Fruit fly (Drosophila melanogaster) whole organism, embryonic: ENCODE measurements around the gene QC.
A peak's percentile ranks its signal among the peaks of the same experiment; 100 is the strongest.

ENCODE experiments used
- ATbp ChIP-seq: fragments of 200-800 bp; sonication (Bioruptor generic); optimal IDR thresholded peaks from 2 replicates; lab custom pipeline; 2017; ENCODE audit warnings: missing biosample characterization, mild to moderate bottlenecking, missing genetic modification characterization, missing genetic modification reagents
- Aef1 ChIP-seq: fragments of 200-800 bp; sonication (Bioruptor generic); IDR thresholded peaks from 3 replicates; pipeline ENCODE4 v1.3.6; 2022; ENCODE audit warnings: missing biosample characterization, missing genetic modification characterization
- BtbVII ChIP-seq: fragments of 200-800 bp; sonication (Bioruptor generic); optimal IDR thresholded peaks from 3 replicates; lab custom pipeline; 2017; ENCODE audit warnings: missing biosample characterization, mild to moderate bottlenecking, missing genetic modification characterization
- C15 ChIP-seq: fragments of 200-800 bp; sonication (Bioruptor generic); IDR thresholded peaks from 3 replicates; pipeline ENCODE4 v1.3.6; 2022; ENCODE audit warnings: missing biosample characterization, missing genetic modification characterization
- CG11695 ChIP-seq: fragments of 200-800 bp; sonication (Bioruptor generic); IDR thresholded peaks from 3 replicates; pipeline ENCODE4 v1.3.6; 2022; ENCODE audit warnings: missing biosample characterization, missing genetic modification characterization
- CG13123 ChIP-seq: fragments of 200-800 bp; sonication (Bioruptor generic); optimal IDR thresholded peaks from 2 replicates; lab custom pipeline; 2016; ENCODE audit warnings: missing biosample characterization, missing genetic modification characterization
- CG14667 ChIP-seq: fragments of 200-800 bp; sonication (Bioruptor generic); IDR thresholded peaks from 2 replicates; pipeline ENCODE4 v1.3.6; 2022; ENCODE audit warnings: missing biosample characterization, missing genetic modification characterization
- CG1529 ChIP-seq: fragments of 200-800 bp; sonication (Bioruptor generic); optimal IDR thresholded peaks from 3 replicates; lab custom pipeline; 2018; ENCODE audit warnings: missing biosample characterization, missing genetic modification characterization
- CG16815 ChIP-seq: fragments of 200-800 bp; sonication (Bioruptor generic); optimal IDR thresholded peaks from 3 replicates; lab custom pipeline; 2017; ENCODE audit warnings: missing biosample characterization, mild to moderate bottlenecking, missing genetic modification characterization
- CG18011 ChIP-seq: fragments of 200-800 bp; sonication (Bioruptor generic); optimal IDR thresholded peaks from 2 replicates; lab custom pipeline; 2017; ENCODE audit warnings: missing biosample characterization, missing genetic modification characterization, mild to moderate bottlenecking, moderate library complexity, missing genotype
- CG2116 ChIP-seq: fragments of 200-800 bp; sonication (Bioruptor generic); optimal IDR thresholded peaks from 3 replicates; lab custom pipeline; 2018; ENCODE audit warnings: missing biosample characterization, mild to moderate bottlenecking, missing genetic modification characterization
- CG2678 ChIP-seq: fragments of 200-800 bp; sonication (Bioruptor generic); optimal IDR thresholded peaks from 3 replicates; lab custom pipeline; 2019; ENCODE audit warnings: missing biosample characterization, mild to moderate bottlenecking, missing genetic modification characterization, moderate library complexity
- CG4730 ChIP-seq: fragments of 200-800 bp; sonication (Bioruptor generic); IDR thresholded peaks from 2 replicates; pipeline ENCODE4 v1.3.6; 2022; ENCODE audit warnings: missing biosample characterization, missing genetic modification characterization
- CG4820 ChIP-seq: fragments of 200-800 bp; sonication (Bioruptor generic); optimal IDR thresholded peaks from 3 replicates; lab custom pipeline; 2016; ENCODE audit warnings: missing biosample characterization, missing genetic modification characterization
- CG6813 ChIP-seq: fragments of 200-800 bp; sonication (Bioruptor generic); optimal IDR thresholded peaks from 2 replicates; lab custom pipeline; 2017; ENCODE audit warnings: missing biosample characterization, missing genetic modification characterization, mild to moderate bottlenecking, moderate library complexity, missing genetic modification reagents
- CG7271 ChIP-seq: fragments of 200-800 bp; sonication (Bioruptor generic); optimal IDR thresholded peaks from 2 replicates; lab custom pipeline; 2018; ENCODE audit warnings: missing biosample characterization, mild to moderate bottlenecking, missing genetic modification characterization, moderate library complexity
- CG7963 ChIP-seq: fragments of 200-800 bp; sonication (Bioruptor generic); IDR thresholded peaks from 3 replicates; pipeline ENCODE4 v1.3.6; 2022; ENCODE audit warnings: missing biosample characterization, missing genetic modification characterization; ENCODE audit not compliant: partially characterized antibody
- CG8388 ChIP-seq: fragments of 200-800 bp; sonication (Bioruptor generic); optimal IDR thresholded peaks from 2 replicates; lab custom pipeline; 2019; ENCODE audit warnings: missing biosample characterization, mild to moderate bottlenecking, missing genetic modification characterization, moderate library complexity
- CG9932 ChIP-seq: fragments of 200-800 bp; sonication (Bioruptor generic); IDR thresholded peaks from 2 replicates; pipeline ENCODE4 v1.3.6; 2022; ENCODE audit warnings: missing biosample characterization, missing genetic modification characterization
- CTCF ChIP-seq: fragments of 200-800 bp; sonication (Bioruptor generic); optimal IDR thresholded peaks from 2 replicates; lab custom pipeline; 2017; ENCODE audit warnings: missing biosample characterization, mild to moderate bottlenecking, missing genetic modification characterization, moderate library complexity
- CkIIα-i1 ChIP-seq: fragments of 200-800 bp; sonication (Bioruptor generic); IDR thresholded peaks from 2 replicates; pipeline ENCODE4 v1.3.6; 2022; ENCODE audit warnings: missing biosample characterization, missing genetic modification characterization
- D19A ChIP-seq: fragments of 200-800 bp; optimal IDR thresholded peaks from 3 replicates; lab custom pipeline; 2019; ENCODE audit warnings: missing biosample characterization, mild to moderate bottlenecking, missing genetic modification characterization, moderate library complexity
- Dbx ChIP-seq: fragments of 200-800 bp; sonication (Bioruptor generic); IDR thresholded peaks from 3 replicates; pipeline ENCODE4 v1.3.6; 2022; ENCODE audit warnings: missing biosample characterization, missing genetic modification characterization
- Dref ChIP-seq: fragments of 200-800 bp; sonication (Bioruptor generic); IDR thresholded peaks from 2 replicates; pipeline ENCODE4 v1.3.6; 2022; ENCODE audit warnings: missing biosample characterization, missing genetic modification characterization
- Fer1 ChIP-seq: fragments of 200-800 bp; sonication (Bioruptor generic); optimal IDR thresholded peaks from 2 replicates; lab custom pipeline; 2017; ENCODE audit warnings: missing biosample characterization, mild to moderate bottlenecking, missing genetic modification characterization
- Fer2 ChIP-seq: fragments of 200-800 bp; sonication (Bioruptor generic); optimal IDR thresholded peaks from 2 replicates; lab custom pipeline; 2018; ENCODE audit warnings: missing biosample characterization, mild to moderate bottlenecking, missing genetic modification characterization, moderate library complexity
- Gsc ChIP-seq: fragments of 200-800 bp; sonication (Bioruptor generic); IDR thresholded peaks from 2 replicates; pipeline ENCODE4 v1.3.6; 2022; ENCODE audit warnings: missing biosample characterization, missing genetic modification characterization
- H2.0 ChIP-seq: fragments of 200-800 bp; sonication (Bioruptor generic); IDR thresholded peaks from 2 replicates; pipeline ENCODE4 v1.3.6; 2022; ENCODE audit warnings: missing biosample characterization, missing genetic modification characterization
- Hsf ChIP-seq: fragments of 200-800 bp; sonication (Bioruptor generic); optimal IDR thresholded peaks from 3 replicates; lab custom pipeline; 2016; ENCODE audit warnings: missing biosample characterization, missing genetic modification characterization
- PHDP ChIP-seq: fragments of 200-800 bp; sonication (Bioruptor generic); optimal IDR thresholded peaks from 3 replicates; lab custom pipeline; 2018; ENCODE audit warnings: missing biosample characterization, mild to moderate bottlenecking, missing genetic modification characterization, moderate library complexity
- Sox100B ChIP-seq: fragments of 200-800 bp; sonication (Bioruptor generic); optimal IDR thresholded peaks from 3 replicates; lab custom pipeline; 2018; ENCODE audit warnings: missing biosample characterization, mild to moderate bottlenecking, missing genetic modification characterization
- YL-1 ChIP-seq: fragments of 200-800 bp; sonication (Bioruptor generic); optimal IDR thresholded peaks from 3 replicates; lab custom pipeline; 2017; ENCODE audit warnings: missing biosample characterization, mild to moderate bottlenecking, missing genetic modification characterization
- abd-A ChIP-seq: fragments of 200-800 bp; sonication (Bioruptor generic); optimal IDR thresholded peaks from 3 replicates; lab custom pipeline; 2019; ENCODE audit warnings: missing biosample characterization, mild to moderate bottlenecking, missing genetic modification characterization, moderate library complexity
- bcd ChIP-seq: fragments of 200-800 bp; sonication (Bioruptor generic); optimal IDR thresholded peaks from 2 replicates; lab custom pipeline; 2017; ENCODE audit warnings: missing biosample characterization, mild to moderate bottlenecking, missing genetic modification characterization
- chn ChIP-seq: fragments of 200-800 bp; sonication (Bioruptor generic); optimal IDR thresholded peaks from 2 replicates; lab custom pipeline; 2016; ENCODE audit warnings: missing biosample characterization, missing genetic modification characterization
- ci ChIP-seq: fragments of 200-800 bp; sonication (Bioruptor generic); IDR thresholded peaks from 3 replicates; pipeline ENCODE4 v1.3.6; 2022; ENCODE audit warnings: missing biosample characterization, missing genetic modification characterization
- disco-r ChIP-seq: fragments of 200-800 bp; sonication (Bioruptor generic); optimal IDR thresholded peaks from 2 replicates; lab custom pipeline; 2016; ENCODE audit warnings: missing biosample characterization, missing genetic modification characterization
- fd3F ChIP-seq: fragments of 200-800 bp; sonication (Bioruptor generic); optimal IDR thresholded peaks from 2 replicates; lab custom pipeline; 2018; ENCODE audit warnings: missing biosample characterization, mild to moderate bottlenecking, missing genetic modification characterization, moderate library complexity
- gce ChIP-seq: fragments of 200-800 bp; sonication (Bioruptor generic); IDR thresholded peaks from 3 replicates; pipeline ENCODE4 v1.3.6; 2022; ENCODE audit warnings: missing biosample characterization, missing genetic modification characterization
- gro ChIP-seq: fragments of 200-800 bp; sonication (Bioruptor generic); optimal IDR thresholded peaks from 2 replicates; lab custom pipeline; 2016; ENCODE audit warnings: missing biosample characterization, missing genetic modification characterization
- ham ChIP-seq: fragments of 200-800 bp; sonication (Bioruptor generic); IDR thresholded peaks from 2 replicates; pipeline ENCODE4 v1.3.6; 2022; ENCODE audit warnings: missing biosample characterization, missing genetic modification characterization
- hth ChIP-seq: fragments of >200 bp; optimal IDR thresholded peaks from 2 replicates; lab custom pipeline; 2017; ENCODE audit warnings: inconsistent platforms
- ind ChIP-seq: fragments of 200-800 bp; sonication (Bioruptor generic); optimal IDR thresholded peaks from 3 replicates; lab custom pipeline; 2016; ENCODE audit warnings: missing biosample characterization, missing genetic modification characterization
- ken ChIP-seq: fragments of 200-800 bp; sonication (Bioruptor generic); IDR thresholded peaks from 3 replicates; pipeline ENCODE4 v1.3.6; 2022; ENCODE audit warnings: missing biosample characterization, missing genetic modification characterization
- nom ChIP-seq: fragments of 200-800 bp; sonication (Bioruptor generic); optimal IDR thresholded peaks from 2 replicates; lab custom pipeline; 2017; ENCODE audit warnings: missing biosample characterization, missing genetic modification characterization, mild to moderate bottlenecking, moderate library complexity, missing genetic modification reagents
- peb ChIP-seq: fragments of 200-800 bp; sonication (Bioruptor generic); IDR thresholded peaks from 2 replicates; pipeline ENCODE4 v1.3.6; 2022; ENCODE audit warnings: missing biosample characterization, missing genetic modification characterization
- pros ChIP-seq: fragments of 200-800 bp; sonication (Bioruptor generic); optimal IDR thresholded peaks from 3 replicates; lab custom pipeline; 2019; ENCODE audit warnings: missing biosample characterization, mild to moderate bottlenecking, missing genetic modification characterization, moderate library complexity
- ranshi ChIP-seq: fragments of 200-800 bp; sonication (Bioruptor generic); IDR thresholded peaks from 2 replicates; pipeline ENCODE4 v1.3.6; 2022; ENCODE audit warnings: missing biosample characterization, missing genetic modification characterization
- stwl ChIP-seq: fragments of 200-800 bp; sonication (Bioruptor generic); optimal IDR thresholded peaks from 3 replicates; lab custom pipeline; 2018; ENCODE audit warnings: missing biosample characterization, mild to moderate bottlenecking, missing genetic modification characterization, moderate library complexity
- tll ChIP-seq, 2 experiments: fragments of 200-800 bp in 1 of 2; fragments of >200 bp in 1 of 2; sonication (Bioruptor generic) in 1 of 2; optimal IDR thresholded peaks; 2 replicates each; lab custom pipeline; 2017 to 2019; ENCODE audit warnings: missing biosample characterization in 2 of 2, missing genetic modification characterization in 2 of 2, mild to moderate bottlenecking in 1 of 2, moderate library complexity in 1 of 2
- tup ChIP-seq: fragments of 200-800 bp; sonication (Bioruptor generic); optimal IDR thresholded peaks from 2 replicates; lab custom pipeline; 2016; ENCODE audit warnings: missing biosample characterization, mild to moderate bottlenecking, missing genetic modification characterization, moderate library complexity
- wek ChIP-seq: fragments of 200-800 bp; sonication (Bioruptor generic); optimal IDR thresholded peaks from 3 replicates; lab custom pipeline; 2018; ENCODE audit warnings: missing biosample characterization, mild to moderate bottlenecking, missing genetic modification characterization, moderate library complexity
- yki ChIP-seq: fragments of >200 bp; optimal IDR thresholded peaks from 3 replicates; lab custom pipeline; 2018

Gene QC

DNA sequence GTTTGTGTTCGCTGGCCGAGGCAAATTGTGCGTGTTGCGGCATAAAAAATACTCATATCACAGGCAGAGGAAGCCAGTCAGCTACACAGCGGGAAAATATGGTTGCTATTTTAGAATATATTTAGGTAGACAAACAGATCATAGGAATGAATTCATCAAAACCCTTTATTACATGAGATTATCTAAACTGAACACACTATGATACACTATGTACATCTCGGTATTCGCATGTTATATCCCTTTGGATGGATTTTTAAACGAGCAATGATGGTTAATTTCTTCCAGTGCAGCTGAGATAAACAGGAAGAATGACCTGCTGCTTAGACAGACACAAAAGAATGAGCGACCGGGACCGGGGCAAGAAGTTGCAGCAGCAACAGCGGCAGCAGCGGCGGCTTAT is 45.3 kb downstream of the QC start (continued):
- no peak for TF ChIP-seq CG11695 (GFP tag; lab: Robert Waterston, UW)
- no peak for TF ChIP-seq ci
- no peak for TF ChIP-seq Aef1 (GFP tag; lab: Robert Waterston, UW)
- no peak for TF ChIP-seq C15 (GFP tag; lab: Robert Waterston, UW)
- TF ChIP-seq ranshi (GFP tag; lab: Robert Waterston, UW) = no peak
- no peak for TF ChIP-seq CG18011 (GFP tag; lab: Kevin White, UChicago)
- TF ChIP-seq CG4820 (GFP tag; lab: Kevin White, UChicago) = peak; percentile 58
- TF ChIP-seq tll (GFP tag; optimal IDR thresholded peaks at IDR 0.05; lab: Kevin White, UChicago) = peak; percentile 20 to 84
- peak; percentile 13 for TF ChIP-seq CG2116 (GFP tag; lab: Kevin White, UChicago)
- TF ChIP-seq CG4730 (GFP tag; lab: Robert Waterston, UW) = no peak
- no peak for TF ChIP-seq peb
- no peak for TF ChIP-seq Fer2 (tag; lab: Kevin White, UChicago)
- no peak for TF ChIP-seq ind (GFP tag; lab: Kevin White, UChicago)
- no peak for TF ChIP-seq abd-A (tag; lab: Kevin White, UChicago)
- no peak for TF ChIP-seq gro (GFP tag; lab: Kevin White, UChicago)
- TF ChIP-seq YL-1 (GFP tag; lab: Kevin White, UChicago) = no peak
- TF ChIP-seq CG7271 (tag; lab: Kevin White, UChicago) = peak; percentile 64
- TF ChIP-seq ham (GFP tag; lab: Robert Waterston, UW) = no peak
- peak; percentile 66 for TF ChIP-seq CG16815 (GFP tag; lab: Kevin White, UChicago)
- TF ChIP-seq yki (lab: Kevin White, UChicago) = no peak
- no peak for TF ChIP-seq disco-r (GFP tag; lab: Kevin White, UChicago)
- TF ChIP-seq PHDP (tag; lab: Kevin White, UChicago) = no peak
- TF ChIP-seq Dref (GFP tag; lab: Robert Waterston, UW) = no peak
- no peak for TF ChIP-seq CG9932 (GFP tag; lab: Robert Waterston, UW)
- TF ChIP-seq D19A (tag; lab: Kevin White, UChicago) = peak; percentile 49
- no peak for TF ChIP-seq Fer1 (GFP tag; lab: Kevin White, UChicago)
- TF ChIP-seq ATbp = no peak
- TF ChIP-seq CG6813 (GFP tag; lab: Kevin White, UChicago) = no peak
- TF ChIP-seq CG2678 (tag; lab: Kevin White, UChicago) = no peak
- no peak for TF ChIP-seq CkIIα-i1 (GFP tag; lab: Robert Waterston, UW)
- TF ChIP-seq hth = no peak
- TF ChIP-seq pros (GFP tag; lab: Kevin White, UChicago) = no peak
- TF ChIP-seq Dbx = no peak
- TF ChIP-seq H2.0 (GFP tag; lab: Robert Waterston, UW) = no peak
- no peak for TF ChIP-seq CG13123 (GFP tag; lab: Kevin White, UChicago)
- no peak for TF ChIP-seq CG14667 (GFP tag; lab: Robert Waterston, UW)
- no peak for TF ChIP-seq CG8388 (GFP tag; lab: Kevin White, UChicago)
- no peak for TF ChIP-seq nom
- TF ChIP-seq gce = no peak
- no peak for TF ChIP-seq BtbVII
- TF ChIP-seq wek = no peak
- peak; percentile 35 for TF ChIP-seq chn (GFP tag; lab: Kevin White, UChicago)
- TF ChIP-seq bcd (GFP tag; lab: Kevin White, UChicago) = no peak
- peak; percentile 26 for TF ChIP-seq stwl (tag; lab: Kevin White, UChicago)
- TF ChIP-seq CG1529 (GFP tag; lab: Kevin White, UChicago) = no peak
- no peak for TF ChIP-seq CTCF
- no peak for TF ChIP-seq Gsc (GFP tag; lab: Robert Waterston, UW)
- peak; percentile 47 for TF ChIP-seq Hsf (GFP tag; lab: Kevin White, UChicago)
- no peak for TF ChIP-seq Sox100B (GFP tag; lab: Kevin White, UChicago)
- no peak for TF ChIP-seq ken (GFP tag; lab: Robert Waterston, UW)
- TF ChIP-seq CG7963 (GFP tag; lab: Robert Waterston, UW) = no peak
- no peak for TF ChIP-seq fd3F (GFP tag; lab: Kevin White, UChicago)
- no peak for TF ChIP-seq tup (GFP tag; lab: Kevin White, UChicago)
